Worm (Caenorhabditis elegans): ENCODE data around the gene dss-1.

DNA sequence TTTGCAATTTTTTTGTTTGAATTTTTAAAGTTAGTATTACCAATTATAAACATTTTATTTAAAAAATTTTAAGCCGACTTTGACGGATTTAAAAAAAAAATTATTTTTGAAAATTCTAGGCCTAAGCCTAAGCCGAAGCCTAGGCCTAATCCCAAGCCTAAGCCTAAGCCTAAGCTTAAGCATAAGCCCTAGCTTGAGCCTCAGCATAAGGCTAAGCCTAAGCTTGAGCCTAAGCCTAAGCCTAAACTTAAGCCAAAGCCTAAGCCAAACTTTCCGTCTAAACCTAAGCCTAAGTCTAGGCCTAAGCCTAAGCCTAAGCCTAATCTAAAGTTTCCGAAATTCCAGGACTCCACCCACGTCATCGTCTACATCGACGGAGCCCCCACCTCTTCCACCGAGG lies 26.5 kb downstream of the dss-1 start:
- TF ChIP-seq tab-1 (GFP tag; IDR thresholded peaks at IDR 0.05) (no peak), T22C8.4 (GFP tag; IDR thresholded peaks at IDR 0.05) (no peak), ztf-29 (GFP tag; IDR thresholded peaks at IDR 0.05) (no peak; the same call in 1 of the 2 replicates)
